Worm (Caenorhabditis elegans) whole organism, L1 larva: ENCODE data around the gene nspd-2.

Source experiments
- ceh-88 ChIP-seq: fragments of 200-800 bp; sonication (Bioruptor generic); IDR thresholded peaks from 2 replicates; pipeline ENCODE4 v1.3.6; 2022; ENCODE audit warnings: missing genetic modification characterization, missing compliant biosample characterization
- dpl-1 ChIP-seq, 3 experiments: fragments of 150-350 bp in 2 of 3; sonication (generic microtip) in 1 of 3; optimal IDR thresholded peaks; 2 replicates each; lab custom pipeline; 2014 to 2017; ENCODE audit warnings: missing biosample characterization in 3 of 3, missing genetic modification characterization in 3 of 3, missing genetic modification reagents in 3 of 3
- mef-2 ChIP-seq: fragments of 150-350 bp; optimal IDR thresholded peaks from 2 replicates; lab custom pipeline; 2014; ENCODE audit warnings: missing biosample characterization, missing genetic modification characterization
- nhr-71 ChIP-seq: sonication (generic microtip); optimal IDR thresholded peaks from 2 replicates; lab custom pipeline; 2016; ENCODE audit warnings: mild to moderate bottlenecking, missing genetic modification characterization, moderate library complexity, missing compliant biosample characterization
- snpc-4 ChIP-seq: fragments of 150-350 bp; optimal IDR thresholded peaks from 2 replicates; lab custom pipeline; 2014; ENCODE audit warnings: missing biosample characterization, missing genetic modification characterization

DNA sequence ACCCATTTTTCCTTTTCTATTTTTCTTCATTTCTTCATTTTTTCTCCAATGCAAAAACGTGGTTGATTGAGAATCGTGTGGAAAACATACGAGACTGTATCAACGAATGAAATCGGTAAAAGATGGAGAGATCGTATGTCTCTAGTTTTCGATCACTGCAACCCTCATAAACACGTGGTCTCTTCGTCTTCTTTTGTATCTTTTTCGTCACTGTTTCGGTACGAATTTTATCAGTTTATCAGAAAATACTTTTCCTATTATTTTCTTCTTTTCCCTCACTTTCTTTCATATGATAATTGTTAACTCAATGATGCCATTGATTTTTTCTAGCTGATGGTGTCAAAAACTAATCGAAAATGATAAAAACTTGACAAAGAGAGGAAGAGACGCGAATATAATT is 31.8 kb downstream of the nspd-2 start:
- TF ChIP-seq nhr-71 (tag; lab: Kevin White, UChicago) (peak; percentile 71), mef-2 (tag; lab: Kevin White, UChicago) (no peak), ceh-88 (GFP tag; lab: Robert Waterston, UW) (no peak), snpc-4 (tag; lab: Kevin White, UChicago) (no peak), dpl-1 (GFP tag; optimal IDR thresholded peaks at IDR 0.05; lab: Kevin White, UChicago) (no peak)
